Worm (Caenorhabditis elegans) whole organism, L3 larva: ENCODE results near the gene C31H1.2.

Source experiments
- R02D3.7 ChIP-seq: fragments of 150-350 bp; optimal IDR thresholded peaks from 2 replicates; lab custom pipeline; 2014; ENCODE audit warnings: missing biosample characterization, missing genetic modification characterization
- aly-2 ChIP-seq: fragments of 150-350 bp; optimal IDR thresholded peaks from 2 replicates; lab custom pipeline; 2014; ENCODE audit warnings: missing biosample characterization, missing genetic modification characterization
- ama-1 ChIP-seq: fragments of 150-350 bp; optimal IDR thresholded peaks from 2 replicates; lab custom pipeline; 2018
- ceh-28 ChIP-seq: fragments of 150-350 bp; optimal IDR thresholded peaks from 2 replicates; lab custom pipeline; 2014; ENCODE audit warnings: missing biosample characterization, missing genetic modification reagents, missing genetic modification characterization
- ceh-9 ChIP-seq: sonication (generic microtip); optimal IDR thresholded peaks from 2 replicates; lab custom pipeline; 2018; ENCODE audit warnings: missing biosample characterization, missing genetic modification characterization
- daf-12 ChIP-seq: fragments of 150-350 bp; optimal IDR thresholded peaks from 2 replicates; lab custom pipeline; 2014; ENCODE audit warnings: missing biosample characterization, missing genetic modification reagents, missing genetic modification characterization
- egl-27 ChIP-seq: sonication (generic microtip); optimal IDR thresholded peaks from 4 replicates; lab custom pipeline; 2017; ENCODE audit warnings: missing biosample characterization, missing genetic modification reagents, missing genetic modification characterization
- elt-1 ChIP-seq: fragments of 150-350 bp; optimal IDR thresholded peaks from 2 replicates; lab custom pipeline; 2014; ENCODE audit warnings: missing biosample characterization, missing genetic modification characterization
- elt-2 ChIP-seq: sonication (generic microtip); optimal IDR thresholded peaks from 2 replicates; lab custom pipeline; 2016; ENCODE audit warnings: missing genetic modification reagents, mild to moderate bottlenecking, missing genetic modification characterization, missing compliant biosample characterization
- elt-3 ChIP-seq, 3 experiments: fragments of 150-350 bp in 1 of 3; sonication (generic microtip) in 2 of 3; optimal IDR thresholded peaks; 2 replicates in 2 of 3; 4 replicates in 1 of 3; lab custom pipeline; 2014 to 2017; ENCODE audit warnings: missing biosample characterization in 3 of 3, missing genetic modification characterization in 3 of 3
- eor-1 ChIP-seq, 2 experiments: fragments of 150-350 bp; optimal IDR thresholded peaks; 2 replicates each; lab custom pipeline; 2014 to 2018; ENCODE audit warnings: missing biosample characterization in 2 of 2, missing genetic modification characterization in 2 of 2
- fkh-10 ChIP-seq: sonication (generic microtip); optimal IDR thresholded peaks from 2 replicates; lab custom pipeline; 2017; ENCODE audit warnings: missing biosample characterization, missing genetic modification reagents, missing genetic modification characterization
- fkh-2 ChIP-seq: fragments of 150-350 bp; optimal IDR thresholded peaks from 2 replicates; lab custom pipeline; 2014; ENCODE audit warnings: missing biosample characterization, missing genetic modification reagents, missing genetic modification characterization
- hmg-11 ChIP-seq: sonication (generic microtip); optimal IDR thresholded peaks from 2 replicates; lab custom pipeline; 2016; ENCODE audit warnings: missing genetic modification characterization, missing compliant biosample characterization
- lin-15B ChIP-seq: fragments of 150-350 bp; optimal IDR thresholded peaks from 2 replicates; lab custom pipeline; 2014; ENCODE audit warnings: missing biosample characterization, missing genetic modification characterization
- lin-39 ChIP-seq: fragments of 150-350 bp; optimal IDR thresholded peaks from 2 replicates; lab custom pipeline; 2018; ENCODE audit warnings: missing biosample characterization, missing genetic modification reagents, missing genetic modification characterization
- lsy-12 ChIP-seq: sonication (generic microtip); optimal IDR thresholded peaks from 2 replicates; lab custom pipeline; 2016; ENCODE audit warnings: mild to moderate bottlenecking, missing genetic modification characterization, missing compliant biosample characterization
- mdl-1 ChIP-seq: fragments of 150-350 bp; optimal IDR thresholded peaks from 2 replicates; lab custom pipeline; 2014; ENCODE audit warnings: missing biosample characterization, missing genetic modification characterization
- mml-1 ChIP-seq: fragments of 150-350 bp; sonication (generic microtip); optimal IDR thresholded peaks from 3 replicates; lab custom pipeline; 2014; ENCODE audit warnings: missing biosample characterization, missing genetic modification characterization
- nfya-1 ChIP-seq: sonication (generic microtip); optimal IDR thresholded peaks from 2 replicates; lab custom pipeline; 2017; ENCODE audit warnings: missing genetic modification characterization, mild to moderate bottlenecking, missing compliant biosample characterization, antibody characterized with exemption, moderate library complexity; ENCODE audit not compliant: insufficient read depth
- nhr-11 ChIP-seq: fragments of 150-350 bp; optimal IDR thresholded peaks from 2 replicates; lab custom pipeline; 2014; ENCODE audit warnings: missing biosample characterization, missing genetic modification characterization
- nhr-12 ChIP-seq: fragments of 150-350 bp; optimal IDR thresholded peaks from 2 replicates; lab custom pipeline; 2014; ENCODE audit warnings: missing biosample characterization, missing genetic modification characterization
- nhr-23 ChIP-seq: fragments of 150-350 bp; optimal IDR thresholded peaks from 2 replicates; lab custom pipeline; 2014; ENCODE audit warnings: missing biosample characterization, missing genetic modification reagents, missing genetic modification characterization
- nhr-237 ChIP-seq: fragments of 150-350 bp; optimal IDR thresholded peaks from 2 replicates; lab custom pipeline; 2014; ENCODE audit warnings: missing biosample characterization, missing genetic modification characterization
- nhr-25 ChIP-seq: sonication (generic microtip); optimal IDR thresholded peaks from 2 replicates; lab custom pipeline; 2017; ENCODE audit warnings: missing biosample characterization, missing genetic modification characterization
- nhr-43 ChIP-seq: sonication (generic microtip); optimal IDR thresholded peaks from 2 replicates; lab custom pipeline; 2016; ENCODE audit warnings: mild to moderate bottlenecking, missing genetic modification characterization, missing compliant biosample characterization; ENCODE audit not compliant: poor library complexity, severe bottlenecking
- nhr-67 ChIP-seq: fragments of 150-350 bp; optimal IDR thresholded peaks from 2 replicates; lab custom pipeline; 2014; ENCODE audit warnings: missing biosample characterization, missing genetic modification characterization
- nhr-77 ChIP-seq: fragments of 150-350 bp; optimal IDR thresholded peaks from 2 replicates; lab custom pipeline; 2014; ENCODE audit warnings: missing biosample characterization, missing genetic modification characterization
- pha-4 ChIP-seq: fragments of 150-350 bp; optimal IDR thresholded peaks from 2 replicates; lab custom pipeline; 2014; ENCODE audit warnings: missing biosample characterization, missing genetic modification reagents, missing genetic modification characterization
- pqm-1 ChIP-seq: fragments of 150-350 bp; optimal IDR thresholded peaks from 2 replicates; lab custom pipeline; 2017; ENCODE audit warnings: missing biosample characterization, missing genetic modification characterization, inconsistent platforms
- sea-2 ChIP-seq: fragments of 150-350 bp; sonication (generic microtip); optimal IDR thresholded peaks from 4 replicates; lab custom pipeline; 2014; ENCODE audit warnings: missing biosample characterization, missing genetic modification reagents, missing genetic modification characterization
- snpc-4 ChIP-seq: fragments of 150-350 bp; optimal IDR thresholded peaks from 2 replicates; lab custom pipeline; 2014; ENCODE audit warnings: missing biosample characterization, missing genetic modification characterization
- tbx-2 ChIP-seq: sonication (generic microtip); optimal IDR thresholded peaks from 2 replicates; lab custom pipeline; 2016; ENCODE audit warnings: mild to moderate bottlenecking, missing genetic modification characterization, missing compliant biosample characterization
- zag-1 ChIP-seq: fragments of 150-350 bp; optimal IDR thresholded peaks from 2 replicates; lab custom pipeline; 2014; ENCODE audit warnings: missing biosample characterization, missing genetic modification characterization
- ztf-11 ChIP-seq: fragments of 150-350 bp; optimal IDR thresholded peaks from 2 replicates; lab custom pipeline; 2014; ENCODE audit warnings: missing biosample characterization, missing genetic modification characterization
- ztf-4 ChIP-seq: fragments of 150-350 bp; optimal IDR thresholded peaks from 2 replicates; lab custom pipeline; 2014; ENCODE audit warnings: missing biosample characterization, missing genetic modification characterization

The C31H1.2 gene

ce11 chrIV:5790993-5791392 lies at the start of gene C31H1.2:
C31H1.2 (plus strand) TSS chrIV:5791293.
- TF ChIP-seq zag-1 (no peak), mdl-1 (tag; lab: Kevin White, UChicago) (no peak), nhr-237 (no peak), aly-2 (tag; lab: Kevin White, UChicago) (no peak), egl-27 (tag; lab: Kevin White, UChicago) (no peak), daf-12 (no peak), ceh-9 (no peak), ztf-11 (tag; lab: Kevin White, UChicago) (no peak), mml-1 (tag; lab: Kevin White, UChicago) (no peak)

ce11 chrIV:5744114-5744513 lies 47.0 kb upstream of the C31H1.2 start, which contains the start of gene C45E5.1:
C45E5.1 (plus strand) TSS chrIV:5744403.
- TF ChIP-seq eor-1 (tag; optimal IDR thresholded peaks at IDR 0.05; lab: Kevin White, UChicago) (no peak), pqm-1 (tag; lab: Kevin White, UChicago) (peak; percentile 47), lin-15B (no peak), elt-3 (tag; optimal IDR thresholded peaks at IDR 0.05; lab: Kevin White, UChicago) (no peak), fkh-10 (GFP tag; lab: Kevin White, UChicago) (no peak), elt-2 (peak; percentile 49)

ce11 chrIV:5749874-5750273 lies 41.2 kb upstream of the C31H1.2 start:
- no peak for TF ChIP-seq ztf-4 (tag; lab: Kevin White, UChicago)
- TF ChIP-seq nhr-25 (tag; lab: Kevin White, UChicago) = peak; percentile 29
- no peak for TF ChIP-seq snpc-4 (tag; lab: Kevin White, UChicago)
- peak; percentile 22 for TF ChIP-seq nfya-1
- TF ChIP-seq elt-3 (tag; optimal IDR thresholded peaks at IDR 0.05; lab: Kevin White, UChicago) = peak in 1 of 3 experiments; percentile 12
- TF ChIP-seq egl-27 (tag; lab: Kevin White, UChicago) = no peak
- TF ChIP-seq elt-2 = peak; percentile 41
- peak; percentile 25 for TF ChIP-seq nhr-43 (tag; lab: Kevin White, UChicago)
- peak; percentile 51 for TF ChIP-seq ceh-28
- peak; percentile 51 for TF ChIP-seq elt-1
- TF ChIP-seq nhr-23 (tag; lab: Kevin White, UChicago) = peak; percentile 36
- no peak for TF ChIP-seq pha-4 (tag; lab: Kevin White, UChicago)

ce11 chrIV:5751997-5752396 lies 39.1 kb upstream of the C31H1.2 start:
- TF ChIP-seq nfya-1 (peak; percentile 94), elt-3 (tag; optimal IDR thresholded peaks at IDR 0.05; lab: Kevin White, UChicago) (no peak)
- TF ChIP-seq, all 47 proteins: peak for 1

ce11 chrIV:5752704-5753103 lies 38.4 kb upstream of the C31H1.2 start:
- no peak for TF ChIP-seq nhr-11 (tag; lab: Kevin White, UChicago)
- TF ChIP-seq nhr-67 (tag; lab: Kevin White, UChicago) = no peak
- no peak for TF ChIP-seq nhr-12
- no peak for TF ChIP-seq ama-1 (lab: Kevin White, UChicago)
- TF ChIP-seq pqm-1 (tag; lab: Kevin White, UChicago) = no peak
- no peak for TF ChIP-seq R02D3.7 (tag; lab: Kevin White, UChicago)
- TF ChIP-seq sea-2 (GFP tag; lab: Kevin White, UChicago) = no peak
- TF ChIP-seq nhr-25 (tag; lab: Kevin White, UChicago) = no peak
- no peak for TF ChIP-seq ceh-9
- no peak for TF ChIP-seq ceh-28
- TF ChIP-seq mdl-1 (tag; lab: Kevin White, UChicago) = no peak
- no peak for TF ChIP-seq daf-12
- TF ChIP-seq zag-1 = no peak
- TF ChIP-seq nhr-237 = no peak
- TF ChIP-seq mml-1 (tag; lab: Kevin White, UChicago) = no peak
- TF ChIP-seq lin-39 (tag; lab: Kevin White, UChicago) = no peak
- TF ChIP-seq elt-2 = no peak
- no peak for TF ChIP-seq snpc-4 (tag; lab: Kevin White, UChicago)

- TF ChIP-seq hmg-11 (tag; lab: Kevin White, UChicago) = no peak
- no peak for TF ChIP-seq elt-3 (tag; optimal IDR thresholded peaks at IDR 0.05; lab: Kevin White, UChicago)
- no peak for TF ChIP-seq lsy-12 (tag; lab: Kevin White, UChicago)
- TF ChIP-seq nhr-11 (tag; lab: Kevin White, UChicago) = no peak
- no peak for TF ChIP-seq zag-1
- TF ChIP-seq nhr-237 = no peak
- no peak for TF ChIP-seq egl-27 (tag; lab: Kevin White, UChicago)
- TF ChIP-seq elt-1 = no peak
- TF ChIP-seq mml-1 (tag; lab: Kevin White, UChicago) = no peak
- no peak for TF ChIP-seq elt-2
- no peak for TF ChIP-seq nhr-12
- TF ChIP-seq fkh-2 (tag; lab: Kevin White, UChicago) = no peak
- TF ChIP-seq nhr-67 (tag; lab: Kevin White, UChicago) = no peak
- TF ChIP-seq sea-2 (GFP tag; lab: Kevin White, UChicago) = no peak
- peak; percentile 7 for TF ChIP-seq lin-39 (tag; lab: Kevin White, UChicago)
- no peak for TF ChIP-seq nhr-77 (tag; lab: Kevin White, UChicago)
- peak; percentile 5 for TF ChIP-seq tbx-2
- TF ChIP-seq aly-2 (tag; lab: Kevin White, UChicago) = no peak
- peak; percentile 91 for TF ChIP-seq pha-4 (tag; lab: Kevin White, UChicago)
- TF ChIP-seq nhr-43 (tag; lab: Kevin White, UChicago) = no peak
Observed at ce11 chrIV:5753253-5753652, 37.8 kb upstream of the C31H1.2 start.
